Fruit fly (Drosophila melanogaster) whole organism, embryonic: ENCODE results near the gene CG13921.

Experiments used
- Abd-B ChIP-seq: fragments of 200-800 bp; sonication (Bioruptor generic); optimal IDR thresholded peaks from 2 replicates; lab custom pipeline; 2018; ENCODE audit warnings: missing biosample characterization, mild to moderate bottlenecking, missing genetic modification characterization, moderate library complexity
- Adf1 ChIP-seq: fragments of 200-800 bp; sonication (Bioruptor generic); IDR thresholded peaks from 2 replicates; pipeline ENCODE4 v1.3.6; 2022; ENCODE audit warnings: missing biosample characterization, missing genetic modification characterization
- Bteb2 ChIP-seq: fragments of 200-800 bp; sonication (Bioruptor generic); optimal IDR thresholded peaks from 2 replicates; lab custom pipeline; 2016; ENCODE audit warnings: missing biosample characterization, missing genetic modification characterization
- CG10209 ChIP-seq: fragments of 200-800 bp; sonication (Bioruptor generic); optimal IDR thresholded peaks from 3 replicates; lab custom pipeline; 2017; ENCODE audit warnings: missing biosample characterization, mild to moderate bottlenecking, missing genetic modification characterization, missing genetic modification reagents
- CG10431 ChIP-seq: fragments of 200-800 bp; sonication (Bioruptor generic); optimal IDR thresholded peaks from 3 replicates; lab custom pipeline; 2018; ENCODE audit warnings: missing biosample characterization, mild to moderate bottlenecking, missing genetic modification characterization
- CG11085 ChIP-seq: fragments of 200-800 bp; sonication (Bioruptor generic); IDR thresholded peaks from 2 replicates; pipeline ENCODE4 v1.3.6; 2022; ENCODE audit warnings: missing biosample characterization, missing genetic modification characterization
- CG11456 ChIP-seq: fragments of 200-800 bp; sonication (Bioruptor generic); IDR thresholded peaks from 3 replicates; pipeline ENCODE4 v1.3.6; 2022; ENCODE audit warnings: missing biosample characterization, missing genetic modification characterization
- CG12219 ChIP-seq: fragments of 200-800 bp; sonication (Bioruptor generic); optimal IDR thresholded peaks from 3 replicates; lab custom pipeline; 2018; ENCODE audit warnings: missing biosample characterization, mild to moderate bottlenecking, missing genetic modification characterization
- CG12391 ChIP-seq: fragments of 200-800 bp; sonication (Bioruptor generic); optimal IDR thresholded peaks from 3 replicates; lab custom pipeline; 2018; ENCODE audit warnings: missing biosample characterization, mild to moderate bottlenecking, missing genetic modification characterization, moderate library complexity
- CG1602 ChIP-seq: fragments of 200-800 bp; sonication (Bioruptor generic); optimal IDR thresholded peaks from 3 replicates; lab custom pipeline; 2016; ENCODE audit warnings: missing biosample characterization, missing genetic modification characterization
- CG16815 ChIP-seq: fragments of 200-800 bp; sonication (Bioruptor generic); optimal IDR thresholded peaks from 3 replicates; lab custom pipeline; 2017; ENCODE audit warnings: missing biosample characterization, mild to moderate bottlenecking, missing genetic modification characterization
- CG17385 ChIP-seq: fragments of 200-800 bp; sonication (Bioruptor generic); optimal IDR thresholded peaks from 3 replicates; lab custom pipeline; 2018; ENCODE audit warnings: missing biosample characterization, mild to moderate bottlenecking, missing genetic modification characterization
- CG2129 ChIP-seq: fragments of 200-800 bp; sonication (Bioruptor generic); IDR thresholded peaks from 2 replicates; pipeline ENCODE4 v1.3.6; 2022; ENCODE audit warnings: missing biosample characterization, missing genetic modification characterization; ENCODE audit not compliant: partially characterized antibody
- CG43689 ChIP-seq: fragments of 200-800 bp; sonication (Bioruptor generic); IDR thresholded peaks from 2 replicates; pipeline ENCODE4 v1.3.6; 2022; ENCODE audit warnings: missing biosample characterization, missing genetic modification characterization
- CG4424 ChIP-seq: fragments of 200-800 bp; sonication (Bioruptor generic); optimal IDR thresholded peaks from 3 replicates; lab custom pipeline; 2016; ENCODE audit warnings: missing biosample characterization, missing genetic modification characterization
- CG4617 ChIP-seq: fragments of 200-800 bp; sonication (Bioruptor generic); optimal IDR thresholded peaks from 3 replicates; lab custom pipeline; 2016; ENCODE audit warnings: missing biosample characterization, missing genetic modification characterization, borderline replicate concordance
- CG4730 ChIP-seq: fragments of 200-800 bp; sonication (Bioruptor generic); IDR thresholded peaks from 2 replicates; pipeline ENCODE4 v1.3.6; 2022; ENCODE audit warnings: missing biosample characterization, missing genetic modification characterization
- CG6689 ChIP-seq: fragments of 200-800 bp; sonication (Bioruptor generic); IDR thresholded peaks from 2 replicates; pipeline ENCODE4 v1.3.6; 2022; ENCODE audit warnings: missing biosample characterization, missing genetic modification characterization
- CG7928 ChIP-seq: fragments of 200-800 bp; sonication (Bioruptor generic); optimal IDR thresholded peaks from 2 replicates; lab custom pipeline; 2017; ENCODE audit warnings: missing biosample characterization, mild to moderate bottlenecking, missing genetic modification characterization
- CG9876 ChIP-seq: fragments of 200-800 bp; sonication (Bioruptor generic); optimal IDR thresholded peaks from 2 replicates; lab custom pipeline; 2016; ENCODE audit warnings: missing biosample characterization, missing genetic modification characterization
- CrebB ChIP-seq: fragments of 200-800 bp; sonication (Bioruptor generic); optimal IDR thresholded peaks from 3 replicates; lab custom pipeline; 2018; ENCODE audit warnings: missing biosample characterization, mild to moderate bottlenecking, missing genetic modification characterization
- Dbx ChIP-seq: fragments of 200-800 bp; sonication (Bioruptor generic); IDR thresholded peaks from 3 replicates; pipeline ENCODE4 v1.3.6; 2022; ENCODE audit warnings: missing biosample characterization, missing genetic modification characterization
- Dfd ChIP-seq, 2 experiments: fragments of >200 bp; optimal IDR thresholded peaks; 2 replicates each; lab custom pipeline; 2017; ENCODE audit warnings: missing biosample characterization in 2 of 2, missing genetic modification characterization in 2 of 2
- Doc2 ChIP-seq: fragments of 200-800 bp; sonication (Bioruptor generic); IDR thresholded peaks from 2 replicates; pipeline ENCODE4 v1.3.6; 2022; ENCODE audit warnings: missing biosample characterization, missing genetic modification characterization
- Dp ChIP-seq: fragments of 200-800 bp; sonication (Bioruptor generic); optimal IDR thresholded peaks from 2 replicates; lab custom pipeline; 2018; ENCODE audit warnings: missing biosample characterization, mild to moderate bottlenecking, missing genetic modification characterization, moderate library complexity
- Lhr ChIP-seq: fragments of 200-800 bp; sonication (Bioruptor generic); optimal IDR thresholded peaks from 3 replicates; lab custom pipeline; 2017; ENCODE audit warnings: mild to moderate bottlenecking, missing biosample characterization, missing genetic modification reagents, missing genetic modification characterization
- Lim3 ChIP-seq: fragments of 200-800 bp; sonication (Bioruptor generic); IDR thresholded peaks from 2 replicates; pipeline ENCODE4 v1.3.6; 2022; ENCODE audit warnings: missing biosample characterization, missing genetic modification characterization
- Max ChIP-seq: fragments of 200-800 bp; sonication (Bioruptor generic); optimal IDR thresholded peaks from 2 replicates; lab custom pipeline; 2016; ENCODE audit warnings: missing biosample characterization, mild to moderate bottlenecking, missing genetic modification characterization
- Neu2 ChIP-seq: fragments of 200-800 bp; sonication (Bioruptor generic); optimal IDR thresholded peaks from 3 replicates; lab custom pipeline; 2016; ENCODE audit warnings: missing biosample characterization, missing genetic modification characterization, borderline replicate concordance
- Poxn ChIP-seq: fragments of 200-800 bp; sonication (Bioruptor generic); IDR thresholded peaks from 2 replicates; pipeline ENCODE4 v1.3.6; 2022; ENCODE audit warnings: missing biosample characterization, missing genetic modification characterization
- Tbp ChIP-seq: fragments of >200 bp; optimal IDR thresholded peaks from 2 replicates; lab custom pipeline; 2018; ENCODE audit warnings: missing biosample characterization, missing genetic modification characterization
- amos ChIP-seq: fragments of 200-800 bp; sonication (Bioruptor generic); IDR thresholded peaks from 2 replicates; pipeline ENCODE4 v1.3.6; 2022; ENCODE audit warnings: missing biosample characterization, missing genetic modification characterization; ENCODE audit not compliant: partially characterized antibody
- ara ChIP-seq: fragments of 200-800 bp; sonication (Bioruptor generic); IDR thresholded peaks from 2 replicates; pipeline ENCODE4 v1.3.6; 2022; ENCODE audit warnings: missing biosample characterization, missing genetic modification characterization
- bcd ChIP-seq: fragments of 200-800 bp; sonication (Bioruptor generic); optimal IDR thresholded peaks from 2 replicates; lab custom pipeline; 2017; ENCODE audit warnings: missing biosample characterization, mild to moderate bottlenecking, missing genetic modification characterization
- br ChIP-seq: fragments of >200 bp; optimal IDR thresholded peaks from 2 replicates; lab custom pipeline; 2017
- chm ChIP-seq: fragments of 200-800 bp; sonication (Bioruptor generic); IDR thresholded peaks from 2 replicates; pipeline ENCODE4 v1.3.6; 2022; ENCODE audit warnings: missing biosample characterization, missing genetic modification characterization
- croc ChIP-seq: fragments of 200-800 bp; sonication (Bioruptor generic); conservative IDR thresholded peaks from 3 replicates; pipeline ENCODE4 v1.3.6; 2022; ENCODE audit warnings: missing biosample characterization, missing genetic modification characterization
- disco-r ChIP-seq: fragments of 200-800 bp; sonication (Bioruptor generic); optimal IDR thresholded peaks from 2 replicates; lab custom pipeline; 2016; ENCODE audit warnings: missing biosample characterization, missing genetic modification characterization
- emc ChIP-seq: fragments of 200-800 bp; sonication (Bioruptor generic); optimal IDR thresholded peaks from 2 replicates; lab custom pipeline; 2016; ENCODE audit warnings: missing biosample characterization, missing genetic modification characterization
- exex ChIP-seq: fragments of 200-800 bp; sonication (Bioruptor generic); optimal IDR thresholded peaks from 4 replicates; lab custom pipeline; 2018; ENCODE audit warnings: missing biosample characterization, mild to moderate bottlenecking, missing genetic modification characterization, moderate library complexity
- eyg ChIP-seq: fragments of 200-800 bp; sonication (Bioruptor generic); optimal IDR thresholded peaks from 3 replicates; lab custom pipeline; 2016; ENCODE audit warnings: missing biosample characterization, missing genetic modification characterization
- grau ChIP-seq: fragments of 200-800 bp; optimal IDR thresholded peaks from 3 replicates; lab custom pipeline; 2019; ENCODE audit warnings: missing biosample characterization, mild to moderate bottlenecking, missing genetic modification characterization, moderate library complexity
- hbn ChIP-seq: fragments of 200-800 bp; sonication (Bioruptor generic); IDR thresholded peaks from 2 replicates; pipeline ENCODE4 v1.3.6; 2022; ENCODE audit warnings: missing biosample characterization, missing genetic modification characterization; ENCODE audit not compliant: partially characterized antibody
- ind ChIP-seq: fragments of 200-800 bp; sonication (Bioruptor generic); optimal IDR thresholded peaks from 3 replicates; lab custom pipeline; 2016; ENCODE audit warnings: missing biosample characterization, missing genetic modification characterization
- nau ChIP-seq: fragments of 200-800 bp; sonication (Bioruptor generic); optimal IDR thresholded peaks from 3 replicates; lab custom pipeline; 2017; ENCODE audit warnings: missing biosample characterization, mild to moderate bottlenecking, missing genetic modification characterization, missing genetic modification reagents
- nom ChIP-seq: fragments of 200-800 bp; sonication (Bioruptor generic); optimal IDR thresholded peaks from 2 replicates; lab custom pipeline; 2017; ENCODE audit warnings: missing biosample characterization, missing genetic modification characterization, mild to moderate bottlenecking, moderate library complexity, missing genetic modification reagents
- ranshi ChIP-seq: fragments of 200-800 bp; sonication (Bioruptor generic); IDR thresholded peaks from 2 replicates; pipeline ENCODE4 v1.3.6; 2022; ENCODE audit warnings: missing biosample characterization, missing genetic modification characterization
- run ChIP-seq: fragments of 200-800 bp; sonication (Bioruptor generic); optimal IDR thresholded peaks from 3 replicates; lab custom pipeline; 2018; ENCODE audit warnings: missing biosample characterization, mild to moderate bottlenecking, missing genetic modification characterization
- schlank ChIP-seq: fragments of 200-800 bp; sonication (Bioruptor generic); optimal IDR thresholded peaks from 2 replicates; lab custom pipeline; 2018; ENCODE audit warnings: missing biosample characterization, mild to moderate bottlenecking, missing genetic modification characterization
- vvl ChIP-seq: fragments of 200-800 bp; sonication (Bioruptor generic); IDR thresholded peaks from 2 replicates; pipeline ENCODE4 v1.3.6; 2022; ENCODE audit warnings: missing biosample characterization, missing genetic modification characterization

Gene CG13921

dm6 chr3L:1741655-1742551 is 4.8 kb upstream of the CG13921 start (continued):
- no peak for TF ChIP-seq CG4617 (GFP tag; lab: Kevin White, UChicago)
- TF ChIP-seq br (lab: Kevin White, UChicago), result no peak
- peak; percentile 84 for TF ChIP-seq Neu2 (GFP tag; lab: Kevin White, UChicago)
- TF ChIP-seq Dbx (GFP tag; lab: Robert Waterston, UW), result peak; percentile 15; the same call in 1 of the 3 replicates
- no peak for TF ChIP-seq nom (GFP tag; lab: Kevin White, UChicago)
- TF ChIP-seq Lim3 (GFP tag; lab: Robert Waterston, UW), result no peak
- no peak for TF ChIP-seq ranshi (GFP tag; lab: Robert Waterston, UW)
- no peak for TF ChIP-seq hbn (GFP tag; lab: Robert Waterston, UW)
- TF ChIP-seq CrebB, result peak; percentile 1
- no peak for TF ChIP-seq eyg (GFP tag; lab: Kevin White, UChicago)
- TF ChIP-seq CG4424 (GFP tag; lab: Kevin White, UChicago), result no peak
- no peak for TF ChIP-seq CG9876
- TF ChIP-seq ind (GFP tag; lab: Kevin White, UChicago), result no peak
- no peak for TF ChIP-seq CG11085 (GFP tag; lab: Robert Waterston, UW)
- no peak for TF ChIP-seq CG43689 (GFP tag; lab: Robert Waterston, UW)
- no peak for TF ChIP-seq croc (GFP tag; lab: Robert Waterston, UW)
- peak; percentile 36; the same call in 1 of the 2 replicates for TF ChIP-seq amos (GFP tag; lab: Robert Waterston, UW)
- no peak for TF ChIP-seq Max
- no peak for TF ChIP-seq CG4730
- no peak for TF ChIP-seq CG7928 (GFP tag; lab: Kevin White, UChicago)
- no peak for TF ChIP-seq disco-r (GFP tag; lab: Kevin White, UChicago)
- no peak for TF ChIP-seq CG1602 (GFP tag; lab: Kevin White, UChicago)
- no peak for TF ChIP-seq CG2129 (GFP tag; lab: Robert Waterston, UW)
- peak; percentile 43; the same call in 1 of the 2 replicates for TF ChIP-seq Adf1
- TF ChIP-seq emc, result no peak
- no peak for TF ChIP-seq nau
- no peak for TF ChIP-seq Tbp
- no peak for TF ChIP-seq CG10209 (GFP tag; lab: Kevin White, UChicago)
- no peak for TF ChIP-seq Poxn (GFP tag; lab: Robert Waterston, UW)
- no peak for TF ChIP-seq ara
- no peak for TF ChIP-seq Bteb2
- TF ChIP-seq CG6689 (GFP tag; lab: Robert Waterston, UW), result no peak
- TF ChIP-seq Abd-B (GFP tag; lab: Kevin White, UChicago), result no peak
- TF ChIP-seq run (tag; lab: Kevin White, UChicago), result peak; percentile 45
- no peak for TF ChIP-seq schlank (tag; lab: Kevin White, UChicago)
- TF ChIP-seq Doc2, result no peak
- TF ChIP-seq Dp (GFP tag; lab: Kevin White, UChicago), result peak; percentile 14
- no peak for TF ChIP-seq CG10431
- TF ChIP-seq CG12391 (tag; lab: Kevin White, UChicago), result no peak
- no peak for TF ChIP-seq CG16815 (GFP tag; lab: Kevin White, UChicago)
- TF ChIP-seq bcd (GFP tag; lab: Kevin White, UChicago), result no peak
- TF ChIP-seq grau (tag; lab: Kevin White, UChicago), result no peak
- TF ChIP-seq exex (tag; lab: Kevin White, UChicago), result peak; percentile 98
- no peak for TF ChIP-seq Dfd (GFP tag; optimal IDR thresholded peaks at IDR 0.05; lab: Kevin White, UChicago)
- TF ChIP-seq vvl (GFP tag; lab: Robert Waterston, UW), result no peak
- TF ChIP-seq CG11456, result no peak
- TF ChIP-seq Lhr (GFP tag; lab: Kevin White, UChicago), result no peak
- peak; percentile 19 for TF ChIP-seq CG17385 (GFP tag; lab: Kevin White, UChicago)
- TF ChIP-seq chm, result no peak
- TF ChIP-seq CG12219, result no peak
